Worm (Caenorhabditis elegans) whole organism, late embryonic: ENCODE data around the gene F13D11.3.

Experiments
- C08G9.2 ChIP-seq: sonication (generic microtip); optimal IDR thresholded peaks from 2 replicates; lab custom pipeline; 2016; ENCODE audit warnings: mild to moderate bottlenecking, missing genetic modification characterization, moderate library complexity, missing compliant biosample characterization
- C38D4.7 ChIP-seq: fragments of 200-800 bp; sonication (Bioruptor generic); optimal IDR thresholded peaks from 2 replicates; lab custom pipeline; 2018; ENCODE audit warnings: mild to moderate bottlenecking, missing genetic modification characterization, moderate library complexity, missing compliant biosample characterization
- F13H6.1 ChIP-seq: sonication (generic microtip); optimal IDR thresholded peaks from 2 replicates; lab custom pipeline; 2016; ENCODE audit warnings: missing genetic modification characterization, missing compliant biosample characterization
- K02D7.2 ChIP-seq: sonication (generic microtip); optimal IDR thresholded peaks from 2 replicates; lab custom pipeline; 2017; ENCODE audit warnings: mild to moderate bottlenecking, missing genetic modification characterization, missing compliant biosample characterization
- ahr-1 ChIP-seq: sonication (generic microtip); optimal IDR thresholded peaks from 2 replicates; lab custom pipeline; 2016; ENCODE audit warnings: missing genetic modification characterization, missing compliant biosample characterization
- ceh-18 ChIP-seq: sonication (generic microtip); optimal IDR thresholded peaks from 2 replicates; lab custom pipeline; 2016; ENCODE audit warnings: missing genetic modification characterization, missing compliant biosample characterization
- ceh-2 ChIP-seq: sonication (generic microtip); optimal IDR thresholded peaks from 2 replicates; lab custom pipeline; 2016; ENCODE audit warnings: missing genotype, missing genetic modification characterization, missing compliant biosample characterization
- ceh-22 ChIP-seq: sonication (generic microtip); optimal IDR thresholded peaks from 2 replicates; lab custom pipeline; 2017; ENCODE audit warnings: missing biosample characterization, missing genetic modification characterization
- ceh-24 ChIP-seq: sonication (generic microtip); optimal IDR thresholded peaks from 2 replicates; lab custom pipeline; 2016; ENCODE audit warnings: mild to moderate bottlenecking, missing genetic modification characterization, missing compliant biosample characterization
- ceh-30 ChIP-seq: fragments of 150-350 bp; optimal IDR thresholded peaks from 2 replicates; lab custom pipeline; 2014; ENCODE audit warnings: missing biosample characterization, missing genetic modification characterization
- ceh-31 ChIP-seq: sonication (generic microtip); optimal IDR thresholded peaks from 2 replicates; lab custom pipeline; 2016; ENCODE audit warnings: missing genetic modification characterization, missing compliant biosample characterization
- ceh-45 ChIP-seq: fragments of 200-800 bp; sonication (Bioruptor generic); IDR thresholded peaks from 2 replicates; pipeline ENCODE4 v1.3.6; 2022; ENCODE audit warnings: missing genetic modification reagents, missing genetic modification characterization, missing compliant biosample characterization
- ceh-48 ChIP-seq: sonication (generic microtip); optimal IDR thresholded peaks from 2 replicates; lab custom pipeline; 2016; ENCODE audit warnings: missing genetic modification characterization, inconsistent platforms, missing compliant biosample characterization
- ceh-9 ChIP-seq: sonication (generic microtip); optimal IDR thresholded peaks from 2 replicates; lab custom pipeline; 2016; ENCODE audit warnings: mild to moderate bottlenecking, missing genetic modification characterization, inconsistent platforms, missing compliant biosample characterization
- che-1 ChIP-seq: sonication (generic microtip); optimal IDR thresholded peaks from 2 replicates; lab custom pipeline; 2016; ENCODE audit warnings: mild to moderate bottlenecking, missing genetic modification characterization, missing compliant biosample characterization
- ets-4 ChIP-seq: sonication (generic microtip); optimal IDR thresholded peaks from 2 replicates; lab custom pipeline; 2016; ENCODE audit warnings: missing genetic modification characterization, missing compliant biosample characterization
- eyg-1 ChIP-seq: sonication (generic microtip); optimal IDR thresholded peaks from 2 replicates; lab custom pipeline; 2016; ENCODE audit warnings: missing genotype, missing genetic modification characterization, missing compliant biosample characterization
- fax-1 ChIP-seq: sonication (generic microtip); optimal IDR thresholded peaks from 2 replicates; lab custom pipeline; 2016; ENCODE audit warnings: missing genotype, missing genetic modification characterization, missing compliant biosample characterization
- fkh-10 ChIP-seq: fragments of 150-350 bp; optimal IDR thresholded peaks from 2 replicates; lab custom pipeline; 2014; ENCODE audit warnings: missing biosample characterization, missing genetic modification reagents, missing genetic modification characterization
- gmeb-2 ChIP-seq: sonication (generic microtip); optimal IDR thresholded peaks from 2 replicates; lab custom pipeline; 2016; ENCODE audit warnings: missing genetic modification characterization, inconsistent platforms, missing compliant biosample characterization
- hlh-13 ChIP-seq: fragments of 200-800 bp; sonication (Bioruptor generic); optimal IDR thresholded peaks from 2 replicates; lab custom pipeline; 2018; ENCODE audit warnings: mild to moderate bottlenecking, missing genetic modification characterization, missing compliant biosample characterization
- hlh-15 ChIP-seq: sonication (generic microtip); optimal IDR thresholded peaks from 2 replicates; lab custom pipeline; 2016; ENCODE audit warnings: missing genetic modification characterization, missing compliant biosample characterization
- hlh-30 ChIP-seq: sonication (generic microtip); optimal IDR thresholded peaks from 2 replicates; lab custom pipeline; 2017; ENCODE audit warnings: antibody characterized with exemption, missing genetic modification characterization, missing compliant biosample characterization; ENCODE audit not compliant: insufficient read depth
- hlh-6 ChIP-seq: sonication (generic microtip); optimal IDR thresholded peaks from 2 replicates; lab custom pipeline; 2016; ENCODE audit warnings: missing genotype, missing genetic modification characterization, missing compliant biosample characterization
- lim-6 ChIP-seq: sonication (generic microtip); optimal IDR thresholded peaks from 2 replicates; lab custom pipeline; 2016; ENCODE audit warnings: missing genetic modification characterization, missing compliant biosample characterization
- mec-3 ChIP-seq: sonication (generic microtip); optimal IDR thresholded peaks from 2 replicates; lab custom pipeline; 2016; ENCODE audit warnings: borderline replicate concordance, missing genetic modification characterization, missing compliant biosample characterization
- nfya-1 ChIP-seq: sonication (generic microtip); optimal IDR thresholded peaks from 2 replicates; lab custom pipeline; 2017; ENCODE audit warnings: missing genetic modification characterization, mild to moderate bottlenecking, missing compliant biosample characterization, antibody characterized with exemption, moderate library complexity
- nhr-11 ChIP-seq: fragments of 150-350 bp; optimal IDR thresholded peaks from 2 replicates; lab custom pipeline; 2014; ENCODE audit warnings: missing biosample characterization, missing genetic modification characterization
- nhr-232 ChIP-seq: sonication (generic microtip); optimal IDR thresholded peaks from 2 replicates; lab custom pipeline; 2016; ENCODE audit warnings: missing genetic modification characterization, missing compliant biosample characterization
- npax-4 ChIP-seq: sonication (generic microtip); optimal IDR thresholded peaks from 2 replicates; lab custom pipeline; 2016; ENCODE audit warnings: missing genetic modification characterization, missing compliant biosample characterization
- odd-2 ChIP-seq: sonication (generic microtip); optimal IDR thresholded peaks from 2 replicates; lab custom pipeline; 2017; ENCODE audit warnings: antibody characterized with exemption, mild to moderate bottlenecking, missing genetic modification characterization, missing compliant biosample characterization
- pha-2 ChIP-seq: sonication (generic microtip); optimal IDR thresholded peaks from 2 replicates; lab custom pipeline; 2017; ENCODE audit warnings: mild to moderate bottlenecking, missing genetic modification characterization, missing compliant biosample characterization
- ref-2 ChIP-seq: sonication (generic microtip); optimal IDR thresholded peaks from 2 replicates; lab custom pipeline; 2016; ENCODE audit warnings: missing genetic modification characterization, missing compliant biosample characterization
- rnt-1 ChIP-seq: sonication (generic microtip); optimal IDR thresholded peaks from 2 replicates; lab custom pipeline; 2016; ENCODE audit warnings: missing genetic modification characterization, missing compliant biosample characterization
- sdc-2 ChIP-seq: sonication (generic microtip); optimal IDR thresholded peaks from 2 replicates; lab custom pipeline; 2016; ENCODE audit warnings: missing genotype, missing genetic modification characterization, missing compliant biosample characterization
- sox-4 ChIP-seq: sonication (generic microtip); optimal IDR thresholded peaks from 2 replicates; lab custom pipeline; 2017; ENCODE audit warnings: mild to moderate bottlenecking, missing genetic modification characterization, inconsistent platforms, missing compliant biosample characterization
- tbx-2 ChIP-seq: sonication (generic microtip); optimal IDR thresholded peaks from 2 replicates; lab custom pipeline; 2016; ENCODE audit warnings: missing genetic modification characterization, missing compliant biosample characterization
- unc-42 ChIP-seq: sonication (generic microtip); optimal IDR thresholded peaks from 2 replicates; lab custom pipeline; 2016; ENCODE audit warnings: missing genotype, missing genetic modification characterization, missing compliant biosample characterization
- unc-55 ChIP-seq: sonication (generic microtip); optimal IDR thresholded peaks from 2 replicates; lab custom pipeline; 2017; ENCODE audit warnings: missing biosample characterization, missing genetic modification reagents, missing genetic modification characterization
- unc-86 ChIP-seq: sonication (generic microtip); optimal IDR thresholded peaks from 2 replicates; lab custom pipeline; 2016; ENCODE audit warnings: missing genetic modification characterization, missing compliant biosample characterization
- ztf-16 ChIP-seq: sonication (generic microtip); optimal IDR thresholded peaks from 2 replicates; lab custom pipeline; 2017; ENCODE audit warnings: missing genetic modification characterization, missing compliant biosample characterization

The F13D11.3 gene

DNA sequence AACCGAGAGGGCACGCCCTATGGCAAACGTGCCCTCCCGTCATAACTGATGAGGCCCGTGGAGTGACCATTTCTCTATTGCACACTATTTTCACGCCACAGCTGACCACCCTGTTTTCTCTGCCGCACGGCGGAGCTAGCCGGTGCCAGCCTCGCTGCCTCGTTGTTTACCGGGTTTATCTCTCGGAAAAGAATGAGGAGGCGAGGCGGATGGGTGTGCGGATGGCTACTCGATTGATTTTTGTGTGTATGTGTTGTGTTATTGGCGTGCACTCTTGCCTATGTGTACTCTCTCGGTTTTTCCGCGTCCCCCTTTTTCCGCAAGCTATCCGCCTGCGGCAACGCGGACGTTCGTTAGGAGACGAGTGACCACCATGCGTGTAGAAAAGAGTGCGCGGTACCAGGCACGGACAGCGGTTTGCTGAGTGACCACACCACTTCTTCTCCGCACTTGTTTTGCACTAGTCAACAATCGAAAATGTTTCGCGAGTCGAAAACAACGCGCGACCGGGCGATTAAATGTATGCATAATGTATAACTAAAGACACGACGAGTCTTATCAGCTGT lies 6.4 kb upstream of the F13D11.3 start (continued):
- TF ChIP-seq che-1 (tag; lab: Kevin White, UChicago) (peak; percentile 50), F13H6.1 (peak; percentile 100), nhr-232 (tag; lab: Kevin White, UChicago) (peak; percentile 46), sox-4 (tag; lab: Kevin White, UChicago) (no peak), ceh-24 (tag; lab: Kevin White, UChicago) (no peak), unc-55 (GFP tag; lab: Kevin White, UChicago) (peak; percentile 91), unc-86 (tag; lab: Kevin White, UChicago) (peak; percentile 75), npax-4 (no peak), fkh-10 (GFP tag; lab: Kevin White, UChicago) (peak; percentile 61), ceh-48 (tag; lab: Kevin White, UChicago) (peak; percentile 93), nfya-1 (tag; lab: Kevin White, UChicago) (peak; percentile 92), ceh-9 (tag; lab: Kevin White, UChicago) (no peak), pha-2 (peak; percentile 89), ahr-1 (tag; lab: Kevin White, UChicago) (no peak), C38D4.7 (GFP tag; lab: Kevin White, UChicago) (no peak), C08G9.2 (tag; lab: Kevin White, UChicago) (peak; percentile 72), eyg-1 (tag; lab: Kevin White, UChicago) (peak; percentile 77), ref-2 (tag; lab: Kevin White, UChicago) (peak; percentile 97), ceh-22 (tag; lab: Kevin White, UChicago) (peak; percentile 76), ztf-16 (tag; lab: Kevin White, UChicago) (peak; percentile 75), ets-4 (tag; lab: Kevin White, UChicago) (peak; percentile 81)
- TF ChIP-seq, all 69 proteins: peak for 50

DNA sequence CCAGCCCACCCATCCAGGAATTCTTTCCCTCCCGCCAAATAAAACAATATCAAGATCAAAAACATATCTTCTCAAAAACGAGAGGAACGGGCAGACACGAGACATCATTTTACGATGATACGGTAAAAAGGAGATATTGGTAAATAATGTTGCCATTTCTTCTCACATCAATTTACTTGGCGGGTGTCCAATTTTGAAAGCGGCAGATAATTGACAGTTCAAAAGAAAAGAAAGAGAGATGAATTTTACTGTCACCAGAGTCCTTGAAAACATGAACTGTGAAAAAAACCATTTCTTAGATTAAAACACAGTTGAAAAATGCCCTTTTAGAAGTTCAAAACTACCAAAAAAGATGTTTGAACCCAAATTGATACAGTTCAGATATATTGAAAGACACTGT lies 5.0 kb upstream of the F13D11.3 start:
- no peak for TF ChIP-seq K02D7.2 (tag; lab: Kevin White, UChicago)
- TF ChIP-seq ceh-48 (tag; lab: Kevin White, UChicago), result no peak
- TF ChIP-seq gmeb-2, result no peak
- no peak for TF ChIP-seq unc-42
- TF ChIP-seq hlh-15, result no peak
- no peak for TF ChIP-seq lim-6
- TF ChIP-seq rnt-1 (tag; lab: Kevin White, UChicago), result no peak
- no peak for TF ChIP-seq ztf-16 (tag; lab: Kevin White, UChicago)
- no peak for TF ChIP-seq hlh-30 (tag; lab: Kevin White, UChicago)
- TF ChIP-seq fax-1 (tag; lab: Kevin White, UChicago), result no peak
- TF ChIP-seq ceh-30, result no peak
- TF ChIP-seq mec-3 (tag; lab: Kevin White, UChicago), result no peak
- no peak for TF ChIP-seq tbx-2 (tag; lab: Kevin White, UChicago)
- TF ChIP-seq ceh-2 (tag; lab: Kevin White, UChicago), result no peak
- no peak for TF ChIP-seq ceh-45 (GFP tag; lab: Robert Waterston, UW)
- no peak for TF ChIP-seq odd-2 (tag; lab: Kevin White, UChicago)
- TF ChIP-seq sdc-2 (tag; lab: Kevin White, UChicago), result no peak
- no peak for TF ChIP-seq ceh-31 (tag; lab: Kevin White, UChicago)
- TF ChIP-seq hlh-13, result no peak
- no peak for TF ChIP-seq nhr-11 (tag; lab: Kevin White, UChicago)

- TF ChIP-seq hlh-6 (tag; lab: Kevin White, UChicago), result no peak
- TF ChIP-seq pha-2, result no peak
- TF ChIP-seq ztf-16 (tag; lab: Kevin White, UChicago), result no peak
- TF ChIP-seq ceh-18 (tag; lab: Kevin White, UChicago), result no peak
- no peak for TF ChIP-seq unc-55 (GFP tag; lab: Kevin White, UChicago)
- TF ChIP-seq C08G9.2 (tag; lab: Kevin White, UChicago), result no peak
- TF ChIP-seq fax-1 (tag; lab: Kevin White, UChicago), result no peak
- TF ChIP-seq fkh-10 (GFP tag; lab: Kevin White, UChicago), result no peak
- TF ChIP-seq ets-4 (tag; lab: Kevin White, UChicago), result no peak
- no peak for TF ChIP-seq eyg-1 (tag; lab: Kevin White, UChicago)
- TF ChIP-seq ceh-30, result no peak
Observed at ce11 chrX:5803492-5803891, 2.2 kb downstream of the F13D11.3 start.
